Worm (Caenorhabditis elegans): Measurements from ENCODE around the gene ptr-22.

Gene ptr-22

DNA sequence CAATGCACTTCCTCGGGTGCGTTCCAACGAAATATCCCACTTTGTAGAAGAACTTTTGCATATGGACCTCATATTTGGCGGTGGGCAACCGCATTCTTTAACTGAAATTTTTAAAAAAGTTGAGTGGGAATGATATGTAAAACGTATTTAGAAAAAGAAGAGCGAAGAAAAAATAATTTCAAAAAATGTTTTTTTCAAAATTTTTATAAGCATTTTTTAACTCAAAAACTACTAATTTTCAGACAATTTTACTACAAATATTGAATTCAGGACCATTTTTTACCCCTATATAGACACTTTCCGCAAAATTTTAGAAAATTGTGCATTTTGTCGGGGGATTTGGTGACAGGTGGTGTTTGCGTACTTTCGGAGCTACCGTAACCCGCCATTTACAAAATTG lies at the start of gene ptr-22:
TSS of gene ptr-22 (minus strand) at position 101 of the 400 bp plus-strand sequence.
- TF ChIP-seq ztf-29 (GFP tag; IDR thresholded peaks at IDR 0.05) = no peak
- no peak for TF ChIP-seq cog-1 (tag; optimal IDR thresholded peaks at IDR 0.05)
- TF ChIP-seq klf-2 (GFP tag; conservative IDR thresholded peaks at IDR 0.05) = no peak

DNA sequence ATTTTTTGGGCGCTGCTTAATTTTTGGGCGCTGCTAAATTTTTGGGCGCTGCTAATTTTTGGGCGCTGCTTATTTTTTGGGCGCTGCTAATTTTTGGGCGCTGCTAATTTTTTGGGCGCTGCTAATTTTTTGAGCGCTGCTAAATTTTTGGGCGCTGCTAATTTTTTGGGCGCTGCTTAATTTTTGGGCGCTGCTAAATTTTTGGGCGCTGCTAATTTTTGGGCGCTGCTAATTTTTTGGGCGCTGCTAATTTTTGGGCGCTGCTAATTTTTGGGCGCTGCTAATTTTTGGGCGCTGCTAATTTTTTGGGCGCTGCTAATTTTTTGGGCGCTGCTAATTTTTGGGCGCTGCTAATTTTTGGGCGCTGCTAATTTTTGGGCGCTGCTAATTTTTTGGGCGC lies 48.9 kb upstream of the ptr-22 start:
- TF ChIP-seq flt-1 (GFP tag; IDR thresholded peaks at IDR 0.05) (0 out of 2 replicates have a peak, but pooled peaks have one; percentile 15), tab-1 (GFP tag; IDR thresholded peaks at IDR 0.05) (peak; percentile 60; the same call in 1 of the 2 replicates)

DNA sequence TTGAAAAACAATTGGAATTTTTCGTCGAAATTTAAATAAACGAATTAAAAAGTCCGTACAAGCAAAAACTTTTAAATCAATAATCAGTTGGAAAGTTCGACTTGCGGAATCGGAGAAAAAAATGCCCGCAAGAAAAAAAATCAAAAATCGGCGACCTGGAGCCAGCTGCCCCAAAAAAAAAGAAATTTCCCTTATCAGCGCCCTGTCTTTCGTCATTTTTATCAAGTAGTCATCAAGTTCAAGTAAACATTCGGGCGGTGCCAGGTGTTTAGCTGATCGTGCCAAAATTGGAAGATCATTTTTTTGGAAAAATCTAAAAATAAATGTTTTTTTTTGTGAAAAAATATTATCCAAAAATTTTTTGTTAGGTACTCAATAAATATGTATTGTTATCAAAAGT lies 47.1 kb upstream of the ptr-22 start:
- TF ChIP-seq ztf-23 (GFP tag; IDR thresholded peaks at IDR 0.05) (no peak), tab-1 (GFP tag; IDR thresholded peaks at IDR 0.05) (no peak), ref-1 (GFP tag; conservative IDR thresholded peaks at IDR 0.05) (no peak), T22C8.4 (GFP tag; IDR thresholded peaks at IDR 0.05) (no peak), flt-1 (GFP tag; IDR thresholded peaks at IDR 0.05) (no peak), ztf-29 (GFP tag; IDR thresholded peaks at IDR 0.05) (no peak), med-1 (GFP tag; optimal IDR thresholded peaks at IDR 0.05; ENCODE audit: insufficient read depth) (no peak), cog-1 (tag; optimal IDR thresholded peaks at IDR 0.05) (no peak), klf-2 (GFP tag; conservative IDR thresholded peaks at IDR 0.05) (no peak)

DNA sequence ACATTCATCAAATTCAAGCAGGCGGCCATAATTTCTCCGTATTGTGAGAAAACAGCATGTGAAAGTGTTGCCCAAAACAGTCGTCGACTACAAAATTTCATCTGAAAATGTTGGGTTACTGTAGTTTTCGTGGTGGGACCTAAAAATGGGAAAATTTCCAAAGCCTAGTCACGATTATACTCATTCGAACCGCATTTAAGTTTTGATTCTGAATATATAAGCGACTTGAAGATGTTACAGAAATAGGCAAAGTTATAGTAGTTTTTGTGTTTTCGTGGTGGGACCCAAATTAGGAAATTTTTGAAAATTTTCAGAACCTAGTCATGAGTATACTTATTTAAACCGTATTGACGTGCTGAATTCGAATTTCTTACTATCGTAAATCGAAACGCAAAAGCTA lies 46.7 kb upstream of the ptr-22 start, which contains the start of gene Y39B6A.41:
TSS of gene Y39B6A.41 (minus strand) at position 101 of the 400 bp plus-strand sequence.
- TF ChIP-seq flt-1 (GFP tag; IDR thresholded peaks at IDR 0.05) = no peak
- no peak for TF ChIP-seq klf-2 (GFP tag; conservative IDR thresholded peaks at IDR 0.05)

DNA sequence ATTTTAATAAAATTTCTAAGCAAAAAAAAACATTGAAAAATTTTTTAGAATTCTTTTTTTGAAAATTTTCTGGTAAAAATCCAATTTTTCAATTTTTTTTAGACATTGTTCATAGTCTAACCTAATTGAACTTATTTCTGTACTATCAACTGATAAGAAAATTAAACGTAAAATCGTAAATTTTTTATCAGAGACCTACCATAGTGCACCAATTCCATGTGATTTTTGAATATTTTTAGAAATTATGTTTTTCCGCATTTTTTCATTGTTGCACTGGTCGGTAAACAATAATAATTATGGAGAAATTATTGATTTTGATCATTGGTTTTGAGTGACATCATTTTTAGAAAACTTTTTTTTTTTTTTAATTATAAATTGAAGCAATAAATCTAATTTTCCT lies 45.4 kb upstream of the ptr-22 start:
- no peak for TF ChIP-seq klf-2 (GFP tag; conservative IDR thresholded peaks at IDR 0.05)
- no peak for TF ChIP-seq ztf-29 (GFP tag; IDR thresholded peaks at IDR 0.05)
- no peak for TF ChIP-seq med-1 (GFP tag; optimal IDR thresholded peaks at IDR 0.05; ENCODE audit: insufficient read depth)
- no peak for TF ChIP-seq cog-1 (tag; optimal IDR thresholded peaks at IDR 0.05)
- TF ChIP-seq T22C8.4 (GFP tag; IDR thresholded peaks at IDR 0.05) = no peak
- TF ChIP-seq flt-1 (GFP tag; IDR thresholded peaks at IDR 0.05) = no peak
- TF ChIP-seq tab-1 (GFP tag; IDR thresholded peaks at IDR 0.05) = no peak
- TF ChIP-seq ref-1 (GFP tag; conservative IDR thresholded peaks at IDR 0.05) = no peak
- no peak for TF ChIP-seq ztf-23 (GFP tag; IDR thresholded peaks at IDR 0.05)

DNA sequence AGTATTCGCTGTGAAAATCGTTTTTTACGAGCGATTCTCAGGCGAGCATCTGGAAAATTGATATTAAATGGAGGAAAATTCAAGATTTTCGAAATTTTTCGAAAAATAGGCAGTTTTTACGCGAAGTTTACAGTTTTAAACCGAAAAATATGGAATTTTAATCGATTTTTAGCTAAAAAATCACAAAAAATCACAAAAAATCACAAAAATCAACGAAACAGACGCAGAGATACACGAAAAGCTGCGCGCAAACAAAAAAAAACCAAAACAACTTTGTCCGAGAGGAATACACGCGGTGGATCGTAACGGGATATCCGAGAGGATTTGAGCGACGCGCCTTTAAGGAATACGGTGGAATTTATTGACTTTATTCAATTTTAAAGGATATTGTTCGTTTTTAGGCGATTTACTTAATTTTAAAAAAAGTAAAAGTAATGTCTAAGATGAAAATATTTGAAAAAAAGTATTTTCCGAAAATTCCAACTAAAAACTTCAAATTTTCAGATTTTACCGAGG lies 38.5 kb upstream of the ptr-22 start, which contains the start of gene Y39B6A.42:
TSS of gene Y39B6A.42 (minus strand) at position 51 of the 516 bp plus-strand sequence.
- TF ChIP-seq T22C8.4 (GFP tag; IDR thresholded peaks at IDR 0.05) (no peak), med-1 (GFP tag; optimal IDR thresholded peaks at IDR 0.05; ENCODE audit: insufficient read depth) (no peak), tab-1 (GFP tag; IDR thresholded peaks at IDR 0.05) (no peak)

DNA sequence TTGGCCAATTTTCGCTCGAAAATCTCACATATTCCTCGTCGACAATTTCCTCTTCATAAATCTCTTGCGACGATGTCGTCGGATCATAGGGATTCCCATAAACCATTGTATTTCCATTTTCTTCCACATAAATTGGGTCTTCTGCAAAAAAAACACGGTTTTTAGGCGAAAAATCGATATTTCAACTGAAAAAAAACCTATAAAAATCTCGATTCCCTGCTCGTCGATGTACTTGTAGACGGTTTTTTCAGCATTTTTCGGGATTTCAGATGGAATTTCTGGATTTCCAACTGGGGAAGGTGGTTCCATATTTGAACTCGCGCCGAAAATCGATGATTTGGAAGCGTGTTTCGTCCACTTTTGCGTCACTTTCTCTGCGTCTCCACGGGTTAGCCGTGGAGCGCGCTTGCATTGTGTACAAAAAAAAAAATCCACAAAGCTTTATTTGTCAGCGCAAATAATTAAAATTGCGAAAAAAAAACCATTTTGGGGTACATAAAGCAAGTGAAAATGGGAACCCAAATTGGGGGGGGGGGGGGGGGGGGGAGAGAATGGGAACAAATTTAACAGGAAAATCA lies 36.4 kb upstream of the ptr-22 start, which contains the start of gene Y39B6A.43:
TSS of gene Y39B6A.43 (minus strand) at position 351 of the 578 bp plus-strand sequence.
- TF ChIP-seq klf-2 (GFP tag; conservative IDR thresholded peaks at IDR 0.05) (0 out of 2 replicates have a peak, but pooled peaks have one; percentile 17), tab-1 (GFP tag; IDR thresholded peaks at IDR 0.05) (0 out of 2 replicates have a peak, but pooled peaks have one; percentile 62), T22C8.4 (GFP tag; IDR thresholded peaks at IDR 0.05) (peak; percentile 54), ref-1 (GFP tag; conservative IDR thresholded peaks at IDR 0.05) (no peak), cog-1 (tag; optimal IDR thresholded peaks at IDR 0.05) (peak; percentile 84), ztf-29 (GFP tag; IDR thresholded peaks at IDR 0.05) (no peak), med-1 (GFP tag; optimal IDR thresholded peaks at IDR 0.05; ENCODE audit: insufficient read depth) (no peak), flt-1 (GFP tag; IDR thresholded peaks at IDR 0.05) (peak; percentile 88), ztf-23 (GFP tag; IDR thresholded peaks at IDR 0.05) (peak; percentile 83)

DNA sequence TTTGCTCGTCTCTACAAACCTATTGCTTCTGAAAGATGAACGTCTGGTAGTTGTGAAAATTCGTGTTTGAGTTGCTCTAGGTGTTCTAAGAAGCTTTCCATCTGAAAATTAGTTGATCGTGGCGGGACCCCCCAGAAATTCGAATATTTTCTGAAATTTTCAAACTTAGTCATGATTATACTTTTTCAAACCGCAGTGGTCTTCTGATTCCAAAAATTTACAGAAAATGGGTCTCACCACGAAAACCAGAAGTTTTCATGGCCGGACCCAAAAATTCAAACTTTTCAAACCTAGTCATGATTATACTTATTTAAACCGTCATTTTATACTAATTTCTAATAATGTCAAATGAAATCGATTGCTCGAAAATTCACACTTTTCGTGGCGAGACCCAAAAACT lies 28.9 kb upstream of the ptr-22 start, which contains the start of gene ztf-20:
TSS of gene ztf-20 (minus strand) at position 101 of the 400 bp plus-strand sequence.
- no peak for TF ChIP-seq ref-1 (GFP tag; conservative IDR thresholded peaks at IDR 0.05)
- no peak for TF ChIP-seq ztf-29 (GFP tag; IDR thresholded peaks at IDR 0.05)
- no peak for TF ChIP-seq cog-1 (tag; optimal IDR thresholded peaks at IDR 0.05)
- TF ChIP-seq flt-1 (GFP tag; IDR thresholded peaks at IDR 0.05) = no peak
- no peak for TF ChIP-seq ztf-23 (GFP tag; IDR thresholded peaks at IDR 0.05)
- TF ChIP-seq T22C8.4 (GFP tag; IDR thresholded peaks at IDR 0.05) = no peak
- TF ChIP-seq med-1 (GFP tag; optimal IDR thresholded peaks at IDR 0.05; ENCODE audit: insufficient read depth) = no peak
- no peak for TF ChIP-seq klf-2 (GFP tag; conservative IDR thresholded peaks at IDR 0.05)
- no peak for TF ChIP-seq tab-1 (GFP tag; IDR thresholded peaks at IDR 0.05)

DNA sequence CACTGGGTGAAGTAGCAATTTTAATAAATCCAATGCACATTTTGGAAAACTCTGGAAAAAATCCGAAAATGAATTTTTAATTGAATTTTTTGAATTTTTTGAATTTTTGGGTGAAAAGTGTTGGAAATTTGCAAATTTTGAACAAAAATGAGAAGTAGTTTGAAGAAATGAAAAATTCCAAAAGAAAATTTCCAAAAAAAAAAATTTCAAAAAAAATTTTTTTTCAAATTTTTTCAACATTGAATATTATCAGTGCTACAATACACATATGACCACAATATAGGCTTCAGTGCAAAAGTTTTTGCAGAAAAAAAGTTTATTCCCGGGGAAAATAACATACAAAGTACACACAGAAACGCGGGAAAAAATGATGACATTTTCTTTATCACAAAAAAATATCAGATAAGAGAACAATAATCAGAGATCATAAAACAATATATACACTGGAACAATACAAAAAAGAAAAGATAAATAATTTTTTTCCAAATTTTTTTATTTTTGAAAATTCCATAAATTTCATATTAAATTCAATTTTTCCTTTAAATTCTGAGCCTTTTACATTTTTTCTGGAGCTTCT lies 26.2 kb upstream of the ptr-22 start, which contains the start of gene hrg-10:
TSS of gene hrg-10 (minus strand) at position 51 of the 577 bp plus-strand sequence.
- TF ChIP-seq flt-1 (GFP tag; IDR thresholded peaks at IDR 0.05) (no peak), T22C8.4 (GFP tag; IDR thresholded peaks at IDR 0.05) (no peak), med-1 (GFP tag; optimal IDR thresholded peaks at IDR 0.05; ENCODE audit: insufficient read depth) (no peak), klf-2 (GFP tag; conservative IDR thresholded peaks at IDR 0.05) (no peak), cog-1 (tag; optimal IDR thresholded peaks at IDR 0.05) (no peak)

DNA sequence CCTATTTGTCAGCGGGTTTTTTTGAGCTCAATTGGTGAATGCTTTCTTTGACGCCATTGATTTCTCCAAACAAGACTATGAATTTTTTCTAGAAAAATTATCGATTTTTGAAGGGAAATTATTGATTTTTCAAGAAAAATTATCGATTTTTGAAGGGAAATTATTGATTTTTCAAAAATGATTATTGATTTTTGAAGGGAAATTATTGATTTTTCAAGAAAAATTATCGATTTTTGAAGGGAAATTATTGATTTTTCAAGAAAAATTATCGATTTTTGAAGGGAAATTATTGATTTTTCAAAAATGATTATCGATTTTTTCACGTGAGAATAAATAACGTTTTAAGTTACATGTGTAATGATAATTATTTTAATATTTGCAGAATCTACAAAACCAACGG lies 9.6 kb upstream of the ptr-22 start:
- peak; percentile 93 for TF ChIP-seq T22C8.4 (GFP tag; IDR thresholded peaks at IDR 0.05)

Data from whole organism, midembryonic.